Fruit fly (Drosophila melanogaster): ENCODE measurements around the gene Taf4.

Gene Taf4

DNA sequence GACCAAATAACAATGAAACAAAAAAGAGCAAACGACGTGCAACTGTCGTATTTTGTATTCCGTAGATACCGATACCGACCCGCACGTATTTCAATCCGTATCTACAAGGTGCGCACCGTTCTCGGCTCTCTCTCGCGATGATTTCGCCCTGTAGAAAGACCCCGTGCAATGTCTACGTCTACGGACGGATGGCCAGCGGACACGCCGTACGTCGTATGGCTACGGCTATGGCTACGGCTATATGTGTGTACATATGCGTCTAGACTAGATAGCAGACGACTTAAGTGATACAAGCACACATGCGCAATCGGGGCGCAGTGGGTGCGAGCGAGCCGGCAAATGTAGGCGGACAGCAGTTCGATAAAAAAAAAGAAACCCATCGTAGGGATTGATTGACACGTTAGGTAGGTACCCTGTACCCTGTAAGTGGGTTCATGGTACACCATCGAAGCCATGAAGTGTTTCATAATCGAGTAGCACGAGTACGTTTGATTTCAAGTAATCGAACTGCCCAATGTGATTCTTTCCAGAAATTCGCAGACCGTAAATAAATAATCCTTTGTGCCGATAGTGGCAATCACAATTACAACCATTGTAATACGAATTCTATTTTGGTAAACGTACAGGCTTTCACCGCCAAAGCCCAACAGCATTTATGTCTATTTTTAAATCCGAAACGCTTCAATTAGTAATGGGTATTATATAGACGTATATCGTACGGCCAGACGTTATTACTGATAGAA lies 36.6 kb downstream of the Taf4 start (continued):
- TF ChIP-seq Pdp1 (GFP tag; optimal IDR thresholded peaks at IDR 0.05) = peak in 1 of 2 experiments; percentile 21
- no peak for TF ChIP-seq CG8089 (GFP tag; optimal IDR thresholded peaks at IDR 0.05)
- TF ChIP-seq Trl (optimal IDR thresholded peaks at IDR 0.05) = no peak
- TF ChIP-seq Trl (GFP tag; optimal IDR thresholded peaks at IDR 0.05) = peak; percentile 3
- 0 out of 2 replicates have a peak, but pooled peaks have one; percentile 11 for TF ChIP-seq CG14014 (GFP tag; IDR thresholded peaks at IDR 0.05)
- TF ChIP-seq CG11696 (GFP tag; IDR thresholded peaks at IDR 0.05) = no peak
- 0 out of 2 replicates have a peak, but pooled peaks have one; percentile 25 for TF ChIP-seq CG6689 (GFP tag; IDR thresholded peaks at IDR 0.05)
- no peak for TF ChIP-seq tgo (GFP tag; IDR thresholded peaks at IDR 0.05)
- TF ChIP-seq CG31224 (GFP tag; IDR thresholded peaks at IDR 0.05) = peak; percentile 37; the same call in 1 of the 2 replicates
- no peak for TF ChIP-seq amos (GFP tag; IDR thresholded peaks at IDR 0.05; ENCODE audit: partially characterized antibody)
- TF ChIP-seq D19B (GFP tag; optimal IDR thresholded peaks at IDR 0.05) = peak; percentile 98
- TF ChIP-seq Gsc (GFP tag; IDR thresholded peaks at IDR 0.05) = no peak
- TF ChIP-seq Max (GFP tag; optimal IDR thresholded peaks at IDR 0.05) = no peak
- TF ChIP-seq bowl (GFP tag; IDR thresholded peaks at IDR 0.05) = no peak
- TF ChIP-seq jumu (GFP tag; optimal IDR thresholded peaks at IDR 0.05) = no peak
- TF ChIP-seq CG2202 (tag; optimal IDR thresholded peaks at IDR 0.05) = no peak
- TF ChIP-seq fu2 (GFP tag; optimal IDR thresholded peaks at IDR 0.05) = peak; percentile 32
- TF ChIP-seq CG11085 (GFP tag; IDR thresholded peaks at IDR 0.05) = no peak
- TF ChIP-seq Med (GFP tag) = peak; percentile 94
- no peak for TF ChIP-seq CG10462 (GFP tag; optimal IDR thresholded peaks at IDR 0.05)
- no peak for TF ChIP-seq CG18011 (GFP tag; optimal IDR thresholded peaks at IDR 0.05)
- TF ChIP-seq CkIIα-i1 (GFP tag; IDR thresholded peaks at IDR 0.05) = no peak
- TF ChIP-seq CG2889 (GFP tag; IDR thresholded peaks at IDR 0.05) = no peak
- TF ChIP-seq Poxn (GFP tag; IDR thresholded peaks at IDR 0.05) = no peak
- peak; percentile 33 for TF ChIP-seq org-1 (GFP tag; optimal IDR thresholded peaks at IDR 0.05)
- no peak for TF ChIP-seq bbx (GFP tag; IDR thresholded peaks at IDR 0.05; ENCODE audit: partially characterized antibody)
- TF ChIP-seq repo (GFP tag; optimal IDR thresholded peaks at IDR 0.05) = no peak
- no peak for TF ChIP-seq CG12236 (GFP tag; optimal IDR thresholded peaks at IDR 0.05)
- no peak for TF ChIP-seq psq (GFP tag; optimal IDR thresholded peaks at IDR 0.05)
- TF ChIP-seq YL-1 (GFP tag; optimal IDR thresholded peaks at IDR 0.05) = no peak
- no peak for TF ChIP-seq stwl (tag; optimal IDR thresholded peaks at IDR 0.05)
- peak; percentile 43 for TF ChIP-seq CG10147 (GFP tag; optimal IDR thresholded peaks at IDR 0.05)
- TF ChIP-seq CG17802 (tag; optimal IDR thresholded peaks at IDR 0.05) = no peak
- TF ChIP-seq grn (GFP tag; optimal IDR thresholded peaks at IDR 0.05) = no peak
- no peak for TF ChIP-seq so (GFP tag; IDR thresholded peaks at IDR 0.05)
- TF ChIP-seq CG30431 (GFP tag; optimal IDR thresholded peaks at IDR 0.05) = no peak
- TF ChIP-seq unc-4 (GFP tag; IDR thresholded peaks at IDR 0.05; ENCODE audit: partially characterized antibody) = no peak
- no peak for TF ChIP-seq H2.0 (GFP tag; IDR thresholded peaks at IDR 0.05)
- no peak for TF ChIP-seq lola (GFP tag; optimal IDR thresholded peaks at IDR 0.05)
- TF ChIP-seq phol (tag; optimal IDR thresholded peaks at IDR 0.05) = peak; percentile 29
- TF ChIP-seq odd (GFP tag; optimal IDR thresholded peaks at IDR 0.05) = no peak
- TF ChIP-seq nom (GFP tag; optimal IDR thresholded peaks at IDR 0.05) = no peak
- TF ChIP-seq Bgb (GFP tag; IDR thresholded peaks at IDR 0.05; ENCODE audit: partially characterized antibody) = no peak
- TF ChIP-seq CG11247 (GFP tag; IDR thresholded peaks at IDR 0.05) = no peak
- no peak for TF ChIP-seq zfh1 (GFP tag; IDR thresholded peaks at IDR 0.05)
- TF ChIP-seq CG8478 (optimal IDR thresholded peaks at IDR 0.05) = no peak
- TF ChIP-seq kah (GFP tag; optimal IDR thresholded peaks at IDR 0.05) = no peak
- no peak for TF ChIP-seq CG10959 (GFP tag; IDR thresholded peaks at IDR 0.05)
- no peak for TF ChIP-seq Doc2 (GFP tag; IDR thresholded peaks at IDR 0.05)
- TF ChIP-seq yki (optimal IDR thresholded peaks at IDR 0.05) = no peak
- TF ChIP-seq CG1529 (GFP tag; optimal IDR thresholded peaks at IDR 0.05) = no peak

Data from whole organism, embryonic.